Fruit fly (Drosophila melanogaster): ENCODE measurements around the gene CG6937.

CG6937 gene

dm6 chr3R:22538877-22539276 lies 45.7 kb upstream of the CG6937 start:
- TF ChIP-seq foxo (GFP tag; optimal IDR thresholded peaks at IDR 0.05) (peak in 1 of 2 experiments; percentile 14), h (GFP tag; optimal IDR thresholded peaks at IDR 0.05) (peak; percentile 13), jim (GFP tag; optimal IDR thresholded peaks at IDR 0.05) (no peak), Vsx2 (GFP tag; optimal IDR thresholded peaks at IDR 0.05; ENCODE audit: partially characterized antibody) (no peak), pan (optimal IDR thresholded peaks at IDR 0.05) (no peak), rgr (GFP tag; optimal IDR thresholded peaks at IDR 0.05) (no peak), Hr78 (GFP tag; optimal IDR thresholded peaks at IDR 0.05) (no peak), Sp1 (GFP tag; optimal IDR thresholded peaks at IDR 0.05) (no peak), Hnf4 (GFP tag; optimal IDR thresholded peaks at IDR 0.05) (no peak)

dm6 chr3R:22539762-22540161 lies 44.8 kb upstream of the CG6937 start, which contains the start of gene CG5326:
Gene CG5326, minus strand, starts transcription at chr3R:22539919.
- TF ChIP-seq Hr83 (GFP tag; optimal IDR thresholded peaks at IDR 0.05; ENCODE audit: poor library complexity, severe bottlenecking) (peak; percentile 4), Myc (optimal IDR thresholded peaks at IDR 0.05) (no peak), Hr78 (GFP tag; optimal IDR thresholded peaks at IDR 0.05) (no peak), Vsx2 (GFP tag; optimal IDR thresholded peaks at IDR 0.05; ENCODE audit: partially characterized antibody) (peak; percentile 7), usp (GFP tag; optimal IDR thresholded peaks at IDR 0.05) (no peak), GATAd (GFP tag; optimal IDR thresholded peaks at IDR 0.05) (no peak), sage (GFP tag; optimal IDR thresholded peaks at IDR 0.05) (no peak), lola (GFP tag; optimal IDR thresholded peaks at IDR 0.05) (no peak), jim (GFP tag; optimal IDR thresholded peaks at IDR 0.05) (no peak), Rel (GFP tag; optimal IDR thresholded peaks at IDR 0.05) (no peak), Rel (tag; optimal IDR thresholded peaks at IDR 0.05) (no peak), dl (GFP tag; optimal IDR thresholded peaks at IDR 0.05; ENCODE audit: insufficient read depth in 1 of 2, partially characterized antibody in 2 of 2) (no peak), Dif (GFP tag; optimal IDR thresholded peaks at IDR 0.05; ENCODE audit: partially characterized antibody) (no peak), sv (GFP tag; optimal IDR thresholded peaks at IDR 0.05) (no peak), dsf (GFP tag; optimal IDR thresholded peaks at IDR 0.05; ENCODE audit: borderline replicate concordance) (no peak), Mio (GFP tag; optimal IDR thresholded peaks at IDR 0.05) (no peak), rgr (GFP tag; optimal IDR thresholded peaks at IDR 0.05) (no peak), Sp1 (GFP tag; optimal IDR thresholded peaks at IDR 0.05) (no peak)

dm6 chr3R:22540686-22541085 lies 43.9 kb upstream of the CG6937 start:
- TF ChIP-seq foxo (GFP tag; optimal IDR thresholded peaks at IDR 0.05) (no peak), CG32264 (GFP tag; optimal IDR thresholded peaks at IDR 0.05) (no peak), Rel (GFP tag; optimal IDR thresholded peaks at IDR 0.05) (no peak), Rel (tag; optimal IDR thresholded peaks at IDR 0.05) (no peak), pan (optimal IDR thresholded peaks at IDR 0.05) (no peak), jim (GFP tag; optimal IDR thresholded peaks at IDR 0.05) (no peak), sage (GFP tag; optimal IDR thresholded peaks at IDR 0.05) (no peak), woc (GFP tag; optimal IDR thresholded peaks at IDR 0.05) (no peak), Myc (optimal IDR thresholded peaks at IDR 0.05) (no peak), N (GFP tag; optimal IDR thresholded peaks at IDR 0.05) (no peak), rgr (GFP tag; optimal IDR thresholded peaks at IDR 0.05) (no peak), psq (GFP tag; optimal IDR thresholded peaks at IDR 0.05) (no peak), sv (GFP tag; optimal IDR thresholded peaks at IDR 0.05) (no peak), ey (GFP tag; optimal IDR thresholded peaks at IDR 0.05) (no peak)

dm6 chr3R:22542773-22543411 lies 41.7 kb upstream of the CG6937 start:
- TF ChIP-seq CG32264 (GFP tag; optimal IDR thresholded peaks at IDR 0.05) = no peak
- no peak for TF ChIP-seq Hr83 (GFP tag; optimal IDR thresholded peaks at IDR 0.05; ENCODE audit: poor library complexity, severe bottlenecking)
- no peak for TF ChIP-seq OdsH (GFP tag; optimal IDR thresholded peaks at IDR 0.05)
- no peak for TF ChIP-seq GATAd (GFP tag; optimal IDR thresholded peaks at IDR 0.05)
- TF ChIP-seq woc (GFP tag; optimal IDR thresholded peaks at IDR 0.05) = no peak
- no peak for TF ChIP-seq Sp1 (GFP tag; optimal IDR thresholded peaks at IDR 0.05)
- TF ChIP-seq Jra (GFP tag; optimal IDR thresholded peaks at IDR 0.05) = no peak
- TF ChIP-seq h (GFP tag; optimal IDR thresholded peaks at IDR 0.05) = no peak
- TF ChIP-seq Hnf4 (GFP tag; optimal IDR thresholded peaks at IDR 0.05) = no peak
- TF ChIP-seq Dfd (GFP tag; optimal IDR thresholded peaks at IDR 0.05) = no peak

- TF ChIP-seq Rel (GFP tag; optimal IDR thresholded peaks at IDR 0.05) (no peak), Rel (tag; optimal IDR thresholded peaks at IDR 0.05) (peak; percentile 61), sage (GFP tag; optimal IDR thresholded peaks at IDR 0.05) (no peak)
Observed at dm6 chr3R:22546017-22546416, 38.6 kb upstream of the CG6937 start.

Measured in whole organism, wandering third instar larva.